Fruit fly (Drosophila melanogaster): Measurements from ENCODE around the gene CG12811.
A peak's percentile ranks its signal among the peaks of the same experiment; 100 is the strongest.

Gene CG12811

DNA sequence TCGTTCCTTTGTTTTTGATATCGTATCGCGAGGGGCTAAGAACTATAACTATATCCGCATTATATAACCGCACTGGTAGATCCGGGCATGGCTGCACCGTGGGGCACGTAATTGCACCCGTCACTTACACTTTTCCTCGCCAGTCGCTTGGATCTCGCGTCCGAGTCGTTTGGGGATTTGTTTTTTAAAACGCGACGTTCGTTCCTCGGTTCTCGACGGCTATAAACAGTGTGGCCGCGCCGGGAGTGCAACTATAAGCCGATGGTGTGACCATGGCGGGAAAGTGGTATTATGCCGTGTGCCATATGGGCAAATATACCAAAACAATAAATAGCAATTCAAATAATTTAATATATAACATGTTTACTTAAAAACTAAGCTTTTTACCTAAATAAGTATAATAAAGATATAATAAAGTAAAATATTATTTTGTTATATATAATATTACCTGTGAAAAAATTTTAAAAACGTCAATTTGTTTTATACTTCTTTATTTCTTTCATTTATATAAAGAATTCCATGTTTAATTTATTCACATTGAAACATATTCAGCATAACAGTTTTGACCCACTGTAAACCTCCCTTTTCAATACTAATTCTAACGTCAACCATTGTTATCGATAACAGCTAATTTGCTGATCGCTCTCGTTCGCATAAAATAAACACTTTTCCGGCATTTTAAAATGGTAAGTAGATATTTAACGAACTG, 5.8 kb downstream of the CG12811 start, which contains the start of the genes Mical and CG3909:
Mical (minus strand) TSS at position 232 of the 709 bp plus-strand sequence.
CG3909 (plus strand) TSS at position 607 of the 709 bp plus-strand sequence.
- peak; percentile 74 for TF ChIP-seq psq (GFP tag; optimal IDR thresholded peaks at IDR 0.05)
- no peak for TF ChIP-seq lola (GFP tag; optimal IDR thresholded peaks at IDR 0.05)
- no peak for TF ChIP-seq CG32264 (GFP tag; optimal IDR thresholded peaks at IDR 0.05)
- TF ChIP-seq jim (GFP tag; optimal IDR thresholded peaks at IDR 0.05), result peak; percentile 25
- no peak for TF ChIP-seq Mio (GFP tag; optimal IDR thresholded peaks at IDR 0.05)
- no peak for TF ChIP-seq dmrt93B (GFP tag; optimal IDR thresholded peaks at IDR 0.05)
- peak in 1 of 2 experiments; percentile 87 for TF ChIP-seq foxo (GFP tag; optimal IDR thresholded peaks at IDR 0.05)
- peak; percentile 65 for TF ChIP-seq dsf (GFP tag; optimal IDR thresholded peaks at IDR 0.05; ENCODE audit: borderline replicate concordance)
- no peak for TF ChIP-seq Dfd (GFP tag; optimal IDR thresholded peaks at IDR 0.05)
- no peak for TF ChIP-seq Abd-B (GFP tag; optimal IDR thresholded peaks at IDR 0.05)
- peak; percentile 15 for TF ChIP-seq sage (GFP tag; optimal IDR thresholded peaks at IDR 0.05)
- no peak for TF ChIP-seq Hr78 (GFP tag; optimal IDR thresholded peaks at IDR 0.05)
- peak; percentile 69 for TF ChIP-seq rgr (GFP tag; optimal IDR thresholded peaks at IDR 0.05)
- TF ChIP-seq Rel (GFP tag; optimal IDR thresholded peaks at IDR 0.05), result no peak
- TF ChIP-seq Rel (tag; optimal IDR thresholded peaks at IDR 0.05), result peak; percentile 77
- TF ChIP-seq ey (GFP tag; optimal IDR thresholded peaks at IDR 0.05), result peak; percentile 52
- peak; percentile 71 for TF ChIP-seq h (GFP tag; optimal IDR thresholded peaks at IDR 0.05)
- peak; percentile 94 for TF ChIP-seq Vsx2 (GFP tag; optimal IDR thresholded peaks at IDR 0.05; ENCODE audit: partially characterized antibody)
- no peak for TF ChIP-seq pan (optimal IDR thresholded peaks at IDR 0.05)
- peak; percentile 82 for TF ChIP-seq Hnf4 (GFP tag; optimal IDR thresholded peaks at IDR 0.05)
- peak; percentile 36 for TF ChIP-seq sv (GFP tag; optimal IDR thresholded peaks at IDR 0.05)
- peak; percentile 16 for TF ChIP-seq Jra (GFP tag; optimal IDR thresholded peaks at IDR 0.05)
- peak; percentile 60 for TF ChIP-seq woc (GFP tag; optimal IDR thresholded peaks at IDR 0.05)
- no peak for TF ChIP-seq usp (GFP tag; optimal IDR thresholded peaks at IDR 0.05)
- TF ChIP-seq br (GFP tag; optimal IDR thresholded peaks at IDR 0.05), result peak; percentile 15
- TF ChIP-seq CG9705 (GFP tag; optimal IDR thresholded peaks at IDR 0.05), result peak; percentile 49
- no peak for TF ChIP-seq CrebA (GFP tag; optimal IDR thresholded peaks at IDR 0.05; ENCODE audit: borderline replicate concordance)
- TF ChIP-seq Hr83 (GFP tag; optimal IDR thresholded peaks at IDR 0.05; ENCODE audit: poor library complexity, severe bottlenecking), result peak; percentile 51
- TF ChIP-seq Myc (optimal IDR thresholded peaks at IDR 0.05), result no peak
- TF ChIP-seq dl (GFP tag; optimal IDR thresholded peaks at IDR 0.05; ENCODE audit: insufficient read depth in 1 of 2, partially characterized antibody in 2 of 2), result no peak
- no peak for TF ChIP-seq GATAd (GFP tag; optimal IDR thresholded peaks at IDR 0.05)
- TF ChIP-seq N (GFP tag; optimal IDR thresholded peaks at IDR 0.05), result no peak
- peak; percentile 67 for TF ChIP-seq fru (GFP tag; optimal IDR thresholded peaks at IDR 0.05)
- TF ChIP-seq Dif (GFP tag; optimal IDR thresholded peaks at IDR 0.05; ENCODE audit: partially characterized antibody), result peak; percentile 59
- TF ChIP-seq OdsH (GFP tag; optimal IDR thresholded peaks at IDR 0.05), result peak; percentile 68
- TF ChIP-seq Sp1 (GFP tag; optimal IDR thresholded peaks at IDR 0.05), result peak; percentile 86
- TF ChIP-seq tai (GFP tag; optimal IDR thresholded peaks at IDR 0.05), result no peak
- peak; percentile 89 for TF ChIP-seq HLH106 (tag; optimal IDR thresholded peaks at IDR 0.05)
- no peak for TF ChIP-seq brk (GFP tag; optimal IDR thresholded peaks at IDR 0.05)

dm6 chr3R:10042024-10042663, 6.5 kb downstream of the CG12811 start:
- TF ChIP-seq Jra (GFP tag; optimal IDR thresholded peaks at IDR 0.05) (no peak), psq (GFP tag; optimal IDR thresholded peaks at IDR 0.05) (peak; percentile 53), sage (GFP tag; optimal IDR thresholded peaks at IDR 0.05) (no peak)
